Fruit fly (Drosophila melanogaster): ENCODE data around the gene eff.

DNA sequence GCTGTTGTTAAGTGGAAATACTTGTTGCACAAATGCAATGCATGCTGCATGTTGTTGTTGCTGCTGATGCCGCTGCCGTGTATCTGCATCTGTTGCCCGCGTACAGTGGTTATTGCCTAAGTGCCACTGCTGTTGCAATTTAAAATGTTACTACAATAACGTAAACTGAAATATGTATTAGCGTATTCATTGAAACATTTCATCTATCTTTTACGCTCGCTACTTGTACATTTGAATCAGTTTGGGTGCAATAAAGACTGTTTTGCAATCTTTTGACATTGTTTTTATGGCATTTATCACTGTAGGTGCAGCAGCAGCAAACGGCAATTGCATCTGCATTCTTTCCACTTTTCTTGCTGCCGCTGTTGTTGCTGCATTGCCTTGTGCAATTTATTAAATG is 21.7 kb downstream of the eff start:
- TF ChIP-seq CTCF (optimal IDR thresholded peaks at IDR 0.05) (no peak), CG8478 (optimal IDR thresholded peaks at IDR 0.05) (no peak)
